Worm (Caenorhabditis elegans): ENCODE measurements around the gene T01D3.6.

ce11 chrV:13716531-13716930, at the start of gene T01D3.6:
- TF ChIP-seq ref-1 (GFP tag; conservative IDR thresholded peaks at IDR 0.05) (no peak), ztf-23 (GFP tag; IDR thresholded peaks at IDR 0.05) (no peak), flt-1 (GFP tag; IDR thresholded peaks at IDR 0.05) (no peak), klf-2 (GFP tag; conservative IDR thresholded peaks at IDR 0.05) (no peak), cog-1 (tag; optimal IDR thresholded peaks at IDR 0.05) (no peak), tab-1 (GFP tag; IDR thresholded peaks at IDR 0.05) (no peak)

All from whole organism, midembryonic.